Worm (Caenorhabditis elegans) whole organism, L3 larva: Measurements from ENCODE around the gene srb-12.

Experiments used
- R02D3.7 ChIP-seq: fragments of 150-350 bp; optimal IDR thresholded peaks from 2 replicates; lab custom pipeline; 2014; ENCODE audit warnings: missing biosample characterization, missing genetic modification characterization
- ama-1 ChIP-seq: fragments of 150-350 bp; optimal IDR thresholded peaks from 2 replicates; lab custom pipeline; 2018
- ceh-16 ChIP-seq: sonication (generic microtip); optimal IDR thresholded peaks from 2 replicates; lab custom pipeline; 2017; ENCODE audit warnings: missing biosample characterization, missing genetic modification characterization
- ceh-28 ChIP-seq: fragments of 150-350 bp; optimal IDR thresholded peaks from 2 replicates; lab custom pipeline; 2014; ENCODE audit warnings: missing biosample characterization, missing genetic modification reagents, missing genetic modification characterization
- ceh-82 ChIP-seq: fragments of 150-350 bp; optimal IDR thresholded peaks from 2 replicates; lab custom pipeline; 2014; ENCODE audit warnings: missing biosample characterization, missing genetic modification characterization
- ceh-9 ChIP-seq: sonication (generic microtip); optimal IDR thresholded peaks from 2 replicates; lab custom pipeline; 2018; ENCODE audit warnings: missing biosample characterization, missing genetic modification characterization
- egl-27 ChIP-seq: sonication (generic microtip); optimal IDR thresholded peaks from 4 replicates; lab custom pipeline; 2017; ENCODE audit warnings: missing biosample characterization, missing genetic modification reagents, missing genetic modification characterization
- egl-5 ChIP-seq: fragments of 150-350 bp; optimal IDR thresholded peaks from 2 replicates; lab custom pipeline; 2017; ENCODE audit warnings: missing biosample characterization, missing genetic modification reagents, missing genetic modification characterization, inconsistent platforms
- elt-1 ChIP-seq: fragments of 150-350 bp; optimal IDR thresholded peaks from 2 replicates; lab custom pipeline; 2014; ENCODE audit warnings: missing biosample characterization, missing genetic modification characterization
- elt-2 ChIP-seq: sonication (generic microtip); optimal IDR thresholded peaks from 2 replicates; lab custom pipeline; 2016; ENCODE audit warnings: missing genetic modification reagents, mild to moderate bottlenecking, missing genetic modification characterization, missing compliant biosample characterization
- elt-3 ChIP-seq, 3 experiments: fragments of 150-350 bp in 1 of 3; sonication (generic microtip) in 2 of 3; optimal IDR thresholded peaks; 2 replicates in 2 of 3; 4 replicates in 1 of 3; lab custom pipeline; 2014 to 2017; ENCODE audit warnings: missing biosample characterization in 3 of 3, missing genetic modification characterization in 3 of 3
- fkh-10 ChIP-seq: sonication (generic microtip); optimal IDR thresholded peaks from 2 replicates; lab custom pipeline; 2017; ENCODE audit warnings: missing biosample characterization, missing genetic modification reagents, missing genetic modification characterization
- fkh-2 ChIP-seq: fragments of 150-350 bp; optimal IDR thresholded peaks from 2 replicates; lab custom pipeline; 2014; ENCODE audit warnings: missing biosample characterization, missing genetic modification reagents, missing genetic modification characterization
- hmg-11 ChIP-seq: sonication (generic microtip); optimal IDR thresholded peaks from 2 replicates; lab custom pipeline; 2016; ENCODE audit warnings: missing genetic modification characterization, missing compliant biosample characterization
- jun-1 ChIP-seq: fragments of 150-350 bp; optimal IDR thresholded peaks from 2 replicates; lab custom pipeline; 2014; ENCODE audit warnings: missing biosample characterization, missing genetic modification reagents, missing genetic modification characterization
- lin-15B ChIP-seq: fragments of 150-350 bp; optimal IDR thresholded peaks from 2 replicates; lab custom pipeline; 2014; ENCODE audit warnings: missing biosample characterization, missing genetic modification characterization
- lin-39 ChIP-seq: fragments of 150-350 bp; optimal IDR thresholded peaks from 2 replicates; lab custom pipeline; 2018; ENCODE audit warnings: missing biosample characterization, missing genetic modification reagents, missing genetic modification characterization
- lsy-12 ChIP-seq: sonication (generic microtip); optimal IDR thresholded peaks from 2 replicates; lab custom pipeline; 2016; ENCODE audit warnings: mild to moderate bottlenecking, missing genetic modification characterization, missing compliant biosample characterization
- mdl-1 ChIP-seq: fragments of 150-350 bp; optimal IDR thresholded peaks from 2 replicates; lab custom pipeline; 2014; ENCODE audit warnings: missing biosample characterization, missing genetic modification characterization
- mml-1 ChIP-seq: fragments of 150-350 bp; sonication (generic microtip); optimal IDR thresholded peaks from 3 replicates; lab custom pipeline; 2014; ENCODE audit warnings: missing biosample characterization, missing genetic modification characterization
- nfya-1 ChIP-seq: sonication (generic microtip); optimal IDR thresholded peaks from 2 replicates; lab custom pipeline; 2017; ENCODE audit warnings: missing genetic modification characterization, mild to moderate bottlenecking, missing compliant biosample characterization, antibody characterized with exemption, moderate library complexity; ENCODE audit not compliant: insufficient read depth
- nhr-12 ChIP-seq: fragments of 150-350 bp; optimal IDR thresholded peaks from 2 replicates; lab custom pipeline; 2014; ENCODE audit warnings: missing biosample characterization, missing genetic modification characterization
- nhr-23 ChIP-seq: fragments of 150-350 bp; optimal IDR thresholded peaks from 2 replicates; lab custom pipeline; 2014; ENCODE audit warnings: missing biosample characterization, missing genetic modification reagents, missing genetic modification characterization
- nhr-25 ChIP-seq: sonication (generic microtip); optimal IDR thresholded peaks from 2 replicates; lab custom pipeline; 2017; ENCODE audit warnings: missing biosample characterization, missing genetic modification characterization
- nhr-28 ChIP-seq: fragments of 150-350 bp; optimal IDR thresholded peaks from 2 replicates; lab custom pipeline; 2014; ENCODE audit warnings: missing biosample characterization, missing genetic modification characterization
- nhr-43 ChIP-seq: sonication (generic microtip); optimal IDR thresholded peaks from 2 replicates; lab custom pipeline; 2016; ENCODE audit warnings: mild to moderate bottlenecking, missing genetic modification characterization, missing compliant biosample characterization; ENCODE audit not compliant: poor library complexity, severe bottlenecking
- nhr-67 ChIP-seq: fragments of 150-350 bp; optimal IDR thresholded peaks from 2 replicates; lab custom pipeline; 2014; ENCODE audit warnings: missing biosample characterization, missing genetic modification characterization
- nhr-76 ChIP-seq: fragments of 150-350 bp; sonication (generic microtip); optimal IDR thresholded peaks from 5 replicates; lab custom pipeline; 2014; ENCODE audit warnings: missing biosample characterization, missing genetic modification characterization
- nhr-77 ChIP-seq: fragments of 150-350 bp; optimal IDR thresholded peaks from 2 replicates; lab custom pipeline; 2014; ENCODE audit warnings: missing biosample characterization, missing genetic modification characterization
- pha-4 ChIP-seq: fragments of 150-350 bp; optimal IDR thresholded peaks from 2 replicates; lab custom pipeline; 2014; ENCODE audit warnings: missing biosample characterization, missing genetic modification reagents, missing genetic modification characterization
- pqm-1 ChIP-seq: fragments of 150-350 bp; optimal IDR thresholded peaks from 2 replicates; lab custom pipeline; 2017; ENCODE audit warnings: missing biosample characterization, missing genetic modification characterization, inconsistent platforms
- snpc-4 ChIP-seq: fragments of 150-350 bp; optimal IDR thresholded peaks from 2 replicates; lab custom pipeline; 2014; ENCODE audit warnings: missing biosample characterization, missing genetic modification characterization
- tbx-2 ChIP-seq: sonication (generic microtip); optimal IDR thresholded peaks from 2 replicates; lab custom pipeline; 2016; ENCODE audit warnings: mild to moderate bottlenecking, missing genetic modification characterization, missing compliant biosample characterization
- unc-62 ChIP-seq: fragments of 150-350 bp; sonication (generic microtip); optimal IDR thresholded peaks from 4 replicates; lab custom pipeline; 2014; ENCODE audit warnings: missing biosample characterization, missing genetic modification reagents, missing genetic modification characterization
- zag-1 ChIP-seq: fragments of 150-350 bp; optimal IDR thresholded peaks from 2 replicates; lab custom pipeline; 2014; ENCODE audit warnings: missing biosample characterization, missing genetic modification characterization
- ztf-4 ChIP-seq: fragments of 150-350 bp; optimal IDR thresholded peaks from 2 replicates; lab custom pipeline; 2014; ENCODE audit warnings: missing biosample characterization, missing genetic modification characterization

Gene srb-12

DNA sequence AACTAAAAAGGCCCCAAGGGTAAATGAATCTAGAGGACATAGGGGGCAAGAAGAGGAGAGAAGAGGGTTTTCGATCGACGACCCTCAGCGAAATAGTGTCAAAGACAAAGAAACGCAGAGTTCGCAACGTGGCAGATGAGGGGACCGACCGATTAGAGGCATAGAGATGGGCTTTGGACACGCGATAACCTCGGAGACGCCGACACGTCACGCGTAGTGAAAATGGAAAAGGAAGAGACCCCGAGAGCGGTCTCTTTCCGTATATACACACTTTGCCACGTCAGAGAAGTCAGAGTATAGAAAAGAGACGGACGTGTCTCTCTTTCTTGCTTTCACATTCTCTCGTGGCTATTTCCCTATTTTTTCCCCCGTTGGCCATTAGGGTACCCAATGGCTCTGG, 27.1 kb upstream of the srb-12 start:
- TF ChIP-seq ztf-4 (tag; lab: Kevin White, UChicago) (peak; percentile 46), egl-5 (tag; lab: Kevin White, UChicago) (peak; percentile 63), nhr-67 (no peak), lin-39 (tag; lab: Kevin White, UChicago) (peak; percentile 71), lsy-12 (tag; lab: Kevin White, UChicago) (peak; percentile 56), elt-1 (tag; lab: Kevin White, UChicago) (peak; percentile 52), unc-62 (peak; percentile 60), tbx-2 (peak; percentile 71), ceh-16 (tag; lab: Kevin White, UChicago) (no peak), lin-15B (tag; lab: Kevin White, UChicago) (peak; percentile 37), mml-1 (tag; lab: Kevin White, UChicago) (no peak), jun-1 (peak; percentile 59), nhr-25 (peak; percentile 56), fkh-10 (GFP tag; lab: Kevin White, UChicago) (peak; percentile 40), ceh-9 (tag; lab: Kevin White, UChicago) (no peak), nhr-28 (tag; lab: Kevin White, UChicago) (no peak), pha-4 (peak; percentile 28), hmg-11 (peak; percentile 49), ceh-28 (tag; lab: Kevin White, UChicago) (peak; percentile 38), snpc-4 (peak; percentile 37), fkh-2 (no peak), ama-1 (lab: Kevin White, UChicago) (no peak), nhr-43 (peak; percentile 63), nfya-1 (tag; lab: Kevin White, UChicago) (peak; percentile 73), elt-2 (tag; lab: Kevin White, UChicago) (peak; percentile 61), mdl-1 (peak; percentile 62), elt-3 (tag; optimal IDR thresholded peaks at IDR 0.05; lab: Kevin White, UChicago) (no peak), nhr-23 (peak; percentile 49), egl-27 (tag; lab: Kevin White, UChicago) (no peak), nhr-76 (tag; lab: Kevin White, UChicago) (peak; percentile 34)

ce11 chrII:5180272-5180671, 25.8 kb upstream of the srb-12 start:
- no peak for TF ChIP-seq egl-27 (tag; lab: Kevin White, UChicago)
- TF ChIP-seq ama-1 (lab: Kevin White, UChicago) = peak; percentile 48

DNA sequence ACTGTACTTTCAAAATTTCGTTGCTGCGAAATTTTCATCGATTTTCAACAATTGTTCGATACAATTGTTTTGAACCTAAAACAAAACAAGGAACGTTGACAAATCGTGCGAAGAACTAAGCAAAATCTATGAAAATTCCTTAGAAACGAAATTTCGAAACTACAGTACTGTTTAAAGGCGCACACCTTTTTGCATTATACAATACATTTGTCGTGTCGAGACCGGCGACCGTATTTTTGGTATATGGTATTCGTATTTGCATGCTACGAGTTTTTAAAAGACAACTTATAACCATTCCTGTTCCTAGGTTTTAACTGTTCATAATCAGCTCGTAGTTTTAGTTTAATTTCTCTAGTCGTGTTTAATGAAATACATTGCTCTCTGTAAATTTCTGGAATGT, 24.2 kb upstream of the srb-12 start:
- TF ChIP-seq elt-2 (tag; lab: Kevin White, UChicago) = peak; percentile 28
- TF ChIP-seq nhr-28 (tag; lab: Kevin White, UChicago) = no peak
- TF ChIP-seq mml-1 (tag; lab: Kevin White, UChicago) = no peak
- peak; percentile 23 for TF ChIP-seq ama-1 (lab: Kevin White, UChicago)
- peak; percentile 36 for TF ChIP-seq nhr-43
- no peak for TF ChIP-seq nhr-12 (tag; lab: Kevin White, UChicago)
- TF ChIP-seq snpc-4 = no peak

DNA sequence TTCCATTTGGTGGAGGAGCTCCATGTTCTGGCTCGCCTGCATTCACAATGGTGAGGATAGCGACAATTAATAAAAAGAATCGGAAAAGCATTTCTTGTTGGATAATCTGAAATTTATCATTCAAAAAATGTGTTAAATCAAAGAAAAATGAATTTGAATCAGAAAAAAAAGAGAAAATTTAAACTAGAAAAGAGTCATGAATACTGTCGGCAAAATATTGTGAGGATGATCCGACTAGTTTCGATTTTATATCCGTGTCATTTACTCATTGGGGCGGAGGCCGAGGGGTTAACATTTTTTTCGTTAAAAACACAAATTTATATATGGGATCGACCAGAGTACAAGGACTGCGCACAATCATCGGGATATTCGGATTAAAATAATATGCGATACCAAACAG, 23.5 kb upstream of the srb-12 start, which contains the start of gene C27D6.12:
Gene C27D6.12 (minus strand): TSS at position 101 of the 400 bp plus-strand sequence.
- no peak for TF ChIP-seq elt-3 (tag; optimal IDR thresholded peaks at IDR 0.05; lab: Kevin White, UChicago)
- no peak for TF ChIP-seq nhr-28 (tag; lab: Kevin White, UChicago)
- no peak for TF ChIP-seq zag-1 (tag; lab: Kevin White, UChicago)
- no peak for TF ChIP-seq mml-1 (tag; lab: Kevin White, UChicago)

- TF ChIP-seq lsy-12 (tag; lab: Kevin White, UChicago) (no peak), nhr-43 (no peak), zag-1 (tag; lab: Kevin White, UChicago) (no peak), ceh-16 (tag; lab: Kevin White, UChicago) (no peak), egl-27 (tag; lab: Kevin White, UChicago) (no peak), ztf-4 (tag; lab: Kevin White, UChicago) (no peak), tbx-2 (no peak), mdl-1 (no peak), lin-39 (tag; lab: Kevin White, UChicago) (no peak), lin-15B (tag; lab: Kevin White, UChicago) (no peak), elt-1 (tag; lab: Kevin White, UChicago) (no peak), nhr-77 (no peak), mml-1 (tag; lab: Kevin White, UChicago) (no peak), pqm-1 (tag; lab: Kevin White, UChicago) (no peak), nhr-25 (no peak), nfya-1 (tag; lab: Kevin White, UChicago) (no peak), R02D3.7 (tag; lab: Kevin White, UChicago) (no peak), ceh-82 (tag; lab: Kevin White, UChicago) (no peak), nhr-12 (tag; lab: Kevin White, UChicago) (no peak), snpc-4 (no peak)
Observed at ce11 chrII:5176934-5177333, 22.5 kb upstream of the srb-12 start.
